Worm (Caenorhabditis elegans) whole organism, midembryonic: ENCODE data around the gene Y57G11B.6.

ENCODE experiments used
- T22C8.4 ChIP-seq: fragments of 200-800 bp; sonication (Bioruptor generic); IDR thresholded peaks from 2 replicates; pipeline ENCODE4 v1.3.6; 2022; ENCODE audit warnings: missing genetic modification characterization, missing compliant biosample characterization
- cog-1 ChIP-seq: sonication (generic microtip); optimal IDR thresholded peaks from 2 replicates; lab custom pipeline; 2016; ENCODE audit warnings: missing genetic modification characterization, missing compliant biosample characterization
- flt-1 ChIP-seq: fragments of 200-800 bp; sonication (Bioruptor generic); IDR thresholded peaks from 2 replicates; pipeline ENCODE4 v1.3.6; 2022; ENCODE audit warnings: missing genetic modification characterization, missing compliant biosample characterization
- klf-2 ChIP-seq: fragments of 200-800 bp; sonication (Bioruptor generic); conservative IDR thresholded peaks from 2 replicates; pipeline ENCODE4 v1.3.6; 2022; ENCODE audit warnings: missing genetic modification reagents, missing genetic modification characterization, missing compliant biosample characterization
- med-1 ChIP-seq: sonication (generic microtip); optimal IDR thresholded peaks from 2 replicates; lab custom pipeline; 2017; ENCODE audit warnings: missing genetic modification characterization, mild to moderate bottlenecking, missing compliant biosample characterization, antibody characterized with exemption, missing genetic modification reagents; ENCODE audit not compliant: insufficient read depth
- ref-1 ChIP-seq: fragments of 200-800 bp; sonication (Bioruptor generic); conservative IDR thresholded peaks from 2 replicates; pipeline ENCODE4 v1.3.6; 2022; ENCODE audit warnings: missing genetic modification reagents, missing genetic modification characterization, missing compliant biosample characterization
- tab-1 ChIP-seq: fragments of 200-800 bp; sonication (Bioruptor generic); IDR thresholded peaks from 2 replicates; pipeline ENCODE4 v1.3.6; 2022; ENCODE audit warnings: missing genetic modification characterization, missing compliant biosample characterization
- ztf-23 ChIP-seq: fragments of 200-800 bp; sonication (Bioruptor generic); IDR thresholded peaks from 2 replicates; pipeline ENCODE4 v1.3.6; 2022; ENCODE audit warnings: missing genetic modification reagents, missing genetic modification characterization, missing compliant biosample characterization
- ztf-29 ChIP-seq: fragments of 200-800 bp; sonication (Bioruptor generic); IDR thresholded peaks from 2 replicates; pipeline ENCODE4 v1.3.6; 2022; ENCODE audit warnings: missing genetic modification reagents, missing genetic modification characterization, missing compliant biosample characterization

DNA sequence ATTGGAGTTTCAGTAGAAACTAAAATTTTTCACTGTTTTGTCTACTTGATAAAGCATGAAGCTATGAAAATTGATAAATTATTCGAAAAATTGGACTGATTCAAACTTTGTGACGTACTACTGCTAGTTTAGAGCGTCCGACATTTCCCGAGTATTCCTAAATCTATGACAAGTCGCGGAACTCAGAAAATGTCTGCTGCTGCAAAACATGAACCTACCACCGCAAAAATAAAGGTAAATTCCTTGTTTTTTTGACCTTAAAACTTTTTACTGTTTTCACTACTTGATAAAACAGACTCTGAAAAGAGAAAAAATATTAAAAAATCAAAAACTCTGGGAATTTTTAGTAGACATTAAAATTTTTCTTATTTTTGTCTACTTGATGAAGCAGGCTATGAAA, 32.1 kb upstream of the Y57G11B.6 start:
- TF ChIP-seq flt-1 (GFP tag; lab: Robert Waterston, UW) (no peak), klf-2 (GFP tag; lab: Robert Waterston, UW) (no peak), ref-1 (GFP tag; lab: Robert Waterston, UW) (no peak), T22C8.4 (GFP tag; lab: Robert Waterston, UW) (no peak), tab-1 (GFP tag; lab: Robert Waterston, UW) (no peak), cog-1 (tag; lab: Kevin White, UChicago) (no peak), med-1 (GFP tag; lab: Kevin White, UChicago) (no peak), ztf-23 (GFP tag; lab: Robert Waterston, UW) (no peak), ztf-29 (GFP tag; lab: Robert Waterston, UW) (no peak)
